Worm (Caenorhabditis elegans) whole organism, L1 larva: Measurements from ENCODE around the gene F19F10.14.

Source experiments
- nhr-84 ChIP-seq: sonication (generic microtip); optimal IDR thresholded peaks from 2 replicates; lab custom pipeline; 2017; ENCODE audit warnings: missing biosample characterization, missing genetic modification characterization
- snpc-4 ChIP-seq: fragments of 150-350 bp; optimal IDR thresholded peaks from 2 replicates; lab custom pipeline; 2014; ENCODE audit warnings: missing biosample characterization, missing genetic modification characterization
- unc-86 ChIP-seq: sonication (generic microtip); optimal IDR thresholded peaks from 2 replicates; lab custom pipeline; 2016; ENCODE audit warnings: missing genetic modification characterization, missing compliant biosample characterization
- zag-1 ChIP-seq: fragments of 150-350 bp; optimal IDR thresholded peaks from 2 replicates; lab custom pipeline; 2014; ENCODE audit warnings: missing biosample characterization, missing genetic modification characterization

DNA sequence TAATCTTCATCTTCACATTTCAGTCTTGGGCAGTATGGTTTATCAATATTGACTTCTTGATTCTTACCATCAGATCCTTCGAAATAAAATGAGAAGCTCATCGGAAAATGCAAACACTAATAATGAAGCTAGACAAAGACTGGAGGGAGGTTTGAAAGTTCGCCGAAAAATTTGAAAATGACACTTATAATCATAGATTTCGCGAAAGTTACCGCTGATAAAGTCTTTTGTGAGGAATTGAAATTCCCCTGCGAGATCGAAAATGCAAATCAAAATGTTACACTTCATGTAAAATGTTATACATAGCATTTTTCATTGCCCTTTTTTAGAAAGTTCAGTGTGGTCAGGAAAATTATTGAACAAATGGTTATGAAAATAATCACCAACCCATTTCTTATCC lies 27.4 kb upstream of the F19F10.14 start, which contains the start of gene C50E3.7:
- TF ChIP-seq snpc-4 (tag; lab: Kevin White, UChicago) (no peak), nhr-84 (no peak), zag-1 (tag; lab: Kevin White, UChicago) (no peak), unc-86 (tag; lab: Kevin White, UChicago) (no peak)
